Fruit fly (Drosophila melanogaster): ENCODE measurements around the gene COX6CL.

- TF ChIP-seq Met (GFP tag; optimal IDR thresholded peaks at IDR 0.05), result no peak
- TF ChIP-seq Sox102F (GFP tag; optimal IDR thresholded peaks at IDR 0.05), result no peak
- no peak for TF ChIP-seq Ets21C (GFP tag; optimal IDR thresholded peaks at IDR 0.05)
- TF ChIP-seq CG4318 (GFP tag; optimal IDR thresholded peaks at IDR 0.05), result no peak
- TF ChIP-seq CG32006 (GFP tag; optimal IDR thresholded peaks at IDR 0.05), result no peak
- no peak for TF ChIP-seq fd85E (GFP tag; optimal IDR thresholded peaks at IDR 0.05)
- TF ChIP-seq Smox (GFP tag; optimal IDR thresholded peaks at IDR 0.05), result no peak
- TF ChIP-seq fd59A (GFP tag; optimal IDR thresholded peaks at IDR 0.05), result no peak
- TF ChIP-seq CG8632 (GFP tag; optimal IDR thresholded peaks at IDR 0.05), result no peak
- TF ChIP-seq Sox15 (GFP tag; optimal IDR thresholded peaks at IDR 0.05), result no peak
Observed at dm6 chr2L:5801926-5802325, 16.3 kb downstream of the COX6CL start, which contains the start of the genes CG14005 and CG7239.
